Fruit fly (Drosophila melanogaster): ENCODE results near the gene CG32576.

CG32576 gene

dm6 chrX:16333434-16334141 lies 45.3 kb upstream of the CG32576 start, which contains the start of the genes CG9921 and Dsp1 (continued):
- TF ChIP-seq sqz (GFP tag; optimal IDR thresholded peaks at IDR 0.05) (no peak), nerfin-2 (GFP tag; IDR thresholded peaks at IDR 0.05; ENCODE audit: partially characterized antibody) (no peak), CG12155 (GFP tag; optimal IDR thresholded peaks at IDR 0.05) (no peak), Fer2 (tag; optimal IDR thresholded peaks at IDR 0.05) (no peak), org-1 (GFP tag; optimal IDR thresholded peaks at IDR 0.05) (no peak), Dek (tag; optimal IDR thresholded peaks at IDR 0.05) (no peak), schlank (tag; optimal IDR thresholded peaks at IDR 0.05) (peak; percentile 31), bigmax (GFP tag; optimal IDR thresholded peaks at IDR 0.05) (no peak), kah (GFP tag; optimal IDR thresholded peaks at IDR 0.05) (no peak), D19A (tag; optimal IDR thresholded peaks at IDR 0.05) (no peak), CG10979 (tag; optimal IDR thresholded peaks at IDR 0.05) (no peak), TFAM (GFP tag; optimal IDR thresholded peaks at IDR 0.05) (no peak), zf30C (GFP tag; optimal IDR thresholded peaks at IDR 0.05) (no peak), sr (GFP tag; IDR thresholded peaks at IDR 0.05) (no peak), CG15601 (tag; optimal IDR thresholded peaks at IDR 0.05) (no peak), eyg (GFP tag; optimal IDR thresholded peaks at IDR 0.05) (no peak), CG13894 (tag; optimal IDR thresholded peaks at IDR 0.05) (peak; percentile 2), trh (GFP tag; optimal IDR thresholded peaks at IDR 0.05) (no peak), Xbp1 (GFP tag; optimal IDR thresholded peaks at IDR 0.05) (no peak), Deaf1 (tag; optimal IDR thresholded peaks at IDR 0.05) (peak; percentile 66), CG11504 (tag; optimal IDR thresholded peaks at IDR 0.05) (no peak), HmgZ (tag; optimal IDR thresholded peaks at IDR 0.05) (peak; percentile 65), CG6791 (GFP tag; IDR thresholded peaks at IDR 0.05; ENCODE audit: partially characterized antibody) (no peak), Hr3 (GFP tag; optimal IDR thresholded peaks at IDR 0.05) (no peak), corto (GFP tag; optimal IDR thresholded peaks at IDR 0.05) (peak; percentile 23), CrebB (tag; optimal IDR thresholded peaks at IDR 0.05) (peak; percentile 38), psq (GFP tag; optimal IDR thresholded peaks at IDR 0.05) (no peak), CG8924 (tag; optimal IDR thresholded peaks at IDR 0.05) (peak; percentile 45), repo (GFP tag; optimal IDR thresholded peaks at IDR 0.05) (no peak), CG42726 (GFP tag; IDR thresholded peaks at IDR 0.05; ENCODE audit: partially characterized antibody) (no peak), CG3407 (GFP tag; optimal IDR thresholded peaks at IDR 0.05) (no peak), CG17361 (GFP tag; IDR thresholded peaks at IDR 0.05) (no peak), H15 (GFP tag; IDR thresholded peaks at IDR 0.05) (no peak), ara (GFP tag; IDR thresholded peaks at IDR 0.05) (no peak), CG3995 (GFP tag; optimal IDR thresholded peaks at IDR 0.05) (no peak), Ets65A (GFP tag) (no peak), Vsx1 (GFP tag; optimal IDR thresholded peaks at IDR 0.05) (no peak)

- peak; percentile 92 for TF ChIP-seq Six4 (GFP tag; optimal IDR thresholded peaks at IDR 0.05)
- TF ChIP-seq salm (tag; optimal IDR thresholded peaks at IDR 0.05): peak; percentile 94
- TF ChIP-seq CG12236 (GFP tag; optimal IDR thresholded peaks at IDR 0.05): peak; percentile 93
- peak; percentile 93 for TF ChIP-seq CG16815 (GFP tag; optimal IDR thresholded peaks at IDR 0.05)
- TF ChIP-seq en (GFP tag; optimal IDR thresholded peaks at IDR 0.05): peak; percentile 91
- TF ChIP-seq cwo (GFP tag; optimal IDR thresholded peaks at IDR 0.05): peak; percentile 94
- TF ChIP-seq Pdp1 (GFP tag; optimal IDR thresholded peaks at IDR 0.05): peak; percentile 88 to 96
- peak; percentile 96 for TF ChIP-seq tx (GFP tag; optimal IDR thresholded peaks at IDR 0.05)
- TF ChIP-seq CG7963 (GFP tag; IDR thresholded peaks at IDR 0.05; ENCODE audit: partially characterized antibody): no peak
- peak; percentile 94 for TF ChIP-seq Mad (GFP tag; optimal IDR thresholded peaks at IDR 0.05)
- peak; percentile 89 for TF ChIP-seq CG10274 (GFP tag; optimal IDR thresholded peaks at IDR 0.05)
- peak; percentile 70 for TF ChIP-seq Ravus (GFP tag; IDR thresholded peaks at IDR 0.05)
- TF ChIP-seq CG10209 (GFP tag; optimal IDR thresholded peaks at IDR 0.05): peak; percentile 97
- TF ChIP-seq CG32767 (GFP tag; IDR thresholded peaks at IDR 0.05): peak; percentile 91
These were observed 44.4 kb upstream of the CG32576 start for dm6 chrX:16332615-16333288.
